Worm (Caenorhabditis elegans): ENCODE data around the gene T21B10.4.

DNA sequence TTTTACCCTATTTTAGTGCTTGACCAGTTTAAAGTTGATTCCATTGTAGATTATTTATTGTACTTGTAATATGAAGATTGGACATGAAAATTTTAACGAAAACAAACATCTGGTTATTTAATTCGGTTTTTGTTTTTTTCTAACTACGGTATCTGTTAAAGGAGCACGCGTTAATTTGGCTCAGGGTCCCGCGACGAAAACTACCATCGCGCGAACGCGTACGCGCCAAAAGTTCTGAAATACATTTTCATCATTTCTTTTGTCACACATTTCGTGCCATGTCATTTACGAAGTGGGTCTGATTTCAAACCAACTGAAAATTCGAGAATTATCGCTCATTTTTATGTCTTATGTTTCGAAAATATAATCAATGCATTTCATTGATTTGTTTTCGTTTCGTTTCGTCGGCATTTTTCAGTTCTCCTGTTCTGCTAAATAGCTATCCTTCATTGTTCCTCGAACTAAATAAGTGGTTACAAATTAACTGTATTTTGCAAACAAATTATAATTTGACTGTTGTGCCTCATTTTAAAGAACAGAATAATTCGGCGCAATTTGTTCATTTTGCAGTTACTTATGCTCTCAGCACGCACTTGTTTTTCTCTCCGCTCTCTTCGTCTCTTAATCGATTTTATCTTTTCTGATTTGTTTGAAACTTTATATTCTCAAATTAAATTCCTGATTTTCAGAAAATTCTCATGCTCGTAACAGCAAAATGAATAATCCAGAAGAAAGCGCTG lies 6.8 kb upstream of the T21B10.4 start, which contains the start of gene T21B10.3:
- TF ChIP-seq lin-11 (tag; optimal IDR thresholded peaks at IDR 0.05) (no peak), nhr-237 (tag; optimal IDR thresholded peaks at IDR 0.05) (no peak), zag-1 (tag; optimal IDR thresholded peaks at IDR 0.05) (no peak), nhr-11 (tag; optimal IDR thresholded peaks at IDR 0.05) (no peak), ztf-4 (tag; optimal IDR thresholded peaks at IDR 0.05) (peak; percentile 61), ceh-16 (tag; optimal IDR thresholded peaks at IDR 0.05) (no peak), lsy-2 (tag; optimal IDR thresholded peaks at IDR 0.05) (peak in 1 of 2 experiments; percentile 57), F13H6.1 (tag; optimal IDR thresholded peaks at IDR 0.05) (peak; percentile 12), nhr-129 (tag; optimal IDR thresholded peaks at IDR 0.05) (no peak)

Measured in whole organism, L2 larva.